Worm (Caenorhabditis elegans) whole organism, L4 larva: ENCODE results near the gene srh-184.

Experiments used
- D1046.2 ChIP-seq: fragments of 200-800 bp; sonication (Bioruptor generic); IDR thresholded peaks from 2 replicates; pipeline ENCODE4 v1.3.6; 2022; ENCODE audit warnings: missing genetic modification characterization, missing compliant biosample characterization
- F37D6.2 ChIP-seq: sonication (generic microtip); optimal IDR thresholded peaks from 2 replicates; lab custom pipeline; 2016; ENCODE audit warnings: mild to moderate bottlenecking, missing genetic modification characterization, missing compliant biosample characterization
- Y105C5A.15 ChIP-seq: fragments of 200-800 bp; sonication (Bioruptor generic); IDR thresholded peaks from 2 replicates; pipeline ENCODE4 v1.3.6; 2022; ENCODE audit warnings: missing genetic modification characterization, missing compliant biosample characterization
- Y48G9A.11 ChIP-seq: fragments of 200-800 bp; sonication (Bioruptor generic); IDR thresholded peaks from 2 replicates; pipeline ENCODE4 v1.3.6; 2022; ENCODE audit warnings: missing genetic modification reagents, missing genetic modification characterization, missing compliant biosample characterization
- Y75B8A.6 ChIP-seq: fragments of 200-800 bp; sonication (Bioruptor generic); IDR thresholded peaks from 2 replicates; pipeline ENCODE4 v1.3.6; 2022; ENCODE audit warnings: missing genetic modification reagents, missing genetic modification characterization, missing compliant biosample characterization
- ZK337.2 ChIP-seq: fragments of 200-800 bp; sonication (Bioruptor generic); IDR thresholded peaks from 2 replicates; pipeline ENCODE4 v1.3.6; 2022; ENCODE audit warnings: missing genetic modification reagents, missing genetic modification characterization, missing compliant biosample characterization
- ZK546.5 ChIP-seq, 2 experiments: sonication (generic microtip); optimal IDR thresholded peaks; 2 replicates each; lab custom pipeline; 2017; ENCODE audit warnings: missing biosample characterization in 2 of 2, missing genetic modification characterization in 2 of 2
- aly-2 ChIP-seq: sonication (generic microtip); optimal IDR thresholded peaks from 2 replicates; lab custom pipeline; 2018; ENCODE audit warnings: missing biosample characterization, missing genetic modification characterization
- ama-1 ChIP-seq: fragments of 150-350 bp; optimal IDR thresholded peaks from 2 replicates; lab custom pipeline; 2014; ENCODE audit warnings: inconsistent platforms, mixed read lengths
- arid-1 ChIP-seq: fragments of 200-800 bp; sonication (Bioruptor generic); conservative IDR thresholded peaks from 2 replicates; pipeline ENCODE4 v1.3.6; 2022; ENCODE audit warnings: missing genetic modification reagents, missing genetic modification characterization, missing compliant biosample characterization
- ceh-20 ChIP-seq: fragments of 200-800 bp; sonication (Bioruptor generic); IDR thresholded peaks from 2 replicates; pipeline ENCODE4 v1.3.6; 2022; ENCODE audit warnings: missing genetic modification reagents, missing genetic modification characterization, missing compliant biosample characterization
- ceh-28 ChIP-seq: fragments of 150-350 bp; optimal IDR thresholded peaks from 2 replicates; lab custom pipeline; 2014; ENCODE audit warnings: missing biosample characterization, missing genetic modification reagents, missing genetic modification characterization
- ceh-44 ChIP-seq: fragments of 200-800 bp; sonication (Bioruptor generic); IDR thresholded peaks from 2 replicates; pipeline ENCODE4 v1.3.6; 2022; ENCODE audit warnings: missing genetic modification reagents, missing genetic modification characterization, missing compliant biosample characterization
- ceh-62 ChIP-seq: sonication (generic microtip); optimal IDR thresholded peaks from 2 replicates; lab custom pipeline; 2017; ENCODE audit warnings: missing biosample characterization, missing genetic modification characterization
- ces-1 ChIP-seq: fragments of 150-350 bp; sonication (generic microtip); optimal IDR thresholded peaks from 4 replicates; lab custom pipeline; 2014; ENCODE audit warnings: missing biosample characterization, missing genetic modification reagents, missing genetic modification characterization
- cey-2 ChIP-seq: sonication (generic microtip); optimal IDR thresholded peaks from 3 replicates; lab custom pipeline; 2017; ENCODE audit warnings: missing genetic modification characterization, mild to moderate bottlenecking, missing compliant biosample characterization, antibody characterized with exemption, borderline replicate concordance; ENCODE audit not compliant: insufficient read depth
- ctbp-1 ChIP-seq: fragments of 200-800 bp; sonication (Bioruptor generic); IDR thresholded peaks from 2 replicates; pipeline ENCODE4 v1.3.6; 2022; ENCODE audit warnings: missing genetic modification reagents, missing genetic modification characterization, missing compliant biosample characterization
- daf-16 ChIP-seq, 3 experiments: sonication (generic microtip); optimal IDR thresholded peaks; 2 replicates each; lab custom pipeline; 2016 to 2017; ENCODE audit warnings: missing genetic modification characterization in 3 of 3, missing genetic modification reagents in 3 of 3, mild to moderate bottlenecking in 2 of 3, missing compliant biosample characterization in 2 of 3, missing biosample characterization in 1 of 3, moderate library complexity in 1 of 3
- daf-19 ChIP-seq: fragments of 200-800 bp; sonication (Bioruptor generic); conservative IDR thresholded peaks from 2 replicates; pipeline ENCODE4 v1.3.6; 2022; ENCODE audit warnings: missing genetic modification characterization, missing compliant biosample characterization
- daf-8 ChIP-seq: fragments of 200-800 bp; sonication (Bioruptor generic); IDR thresholded peaks from 2 replicates; pipeline ENCODE4 v1.3.6; 2022; ENCODE audit warnings: missing genetic modification characterization, missing compliant biosample characterization
- dmd-6 ChIP-seq: fragments of 200-800 bp; sonication (Bioruptor generic); IDR thresholded peaks from 2 replicates; pipeline ENCODE4 v1.3.6; 2022; ENCODE audit warnings: missing genetic modification reagents, missing genetic modification characterization, missing compliant biosample characterization
- dve-1 ChIP-seq: sonication (generic microtip); optimal IDR thresholded peaks from 2 replicates; lab custom pipeline; 2017; ENCODE audit warnings: antibody characterized with exemption, mild to moderate bottlenecking, missing genetic modification characterization, missing compliant biosample characterization; ENCODE audit not compliant: insufficient read depth
- egl-27 ChIP-seq: sonication (generic microtip); optimal IDR thresholded peaks from 3 replicates; lab custom pipeline; 2017; ENCODE audit warnings: missing biosample characterization, missing genetic modification reagents, missing genetic modification characterization
- egl-43 ChIP-seq: fragments of 200-800 bp; sonication (Bioruptor generic); IDR thresholded peaks from 2 replicates; pipeline ENCODE4 v1.3.6; 2022; ENCODE audit warnings: missing genetic modification reagents, missing genetic modification characterization, missing compliant biosample characterization
- fkh-10 ChIP-seq: fragments of 150-350 bp; optimal IDR thresholded peaks from 2 replicates; lab custom pipeline; 2014; ENCODE audit warnings: missing biosample characterization, missing genetic modification reagents, missing genetic modification characterization
- hif-1 ChIP-seq, 2 experiments: sonication (generic microtip); optimal IDR thresholded peaks; 2 replicates each; lab custom pipeline; 2016 to 2017; ENCODE audit warnings: missing compliant biosample characterization in 2 of 2, missing genetic modification characterization in 2 of 2, missing genetic modification reagents in 2 of 2, missing genotype in 2 of 2, mild to moderate bottlenecking in 1 of 2
- hlh-11 ChIP-seq: fragments of 200-800 bp; sonication (Bioruptor generic); optimal IDR thresholded peaks from 2 replicates; lab custom pipeline; 2018; ENCODE audit warnings: mild to moderate bottlenecking, missing genetic modification characterization, missing compliant biosample characterization
- hmg-1.1 ChIP-seq: fragments of 200-800 bp; sonication (Bioruptor generic); IDR thresholded peaks from 2 replicates; pipeline ENCODE4 v1.3.6; 2022; ENCODE audit warnings: missing genetic modification reagents, missing genetic modification characterization, missing compliant biosample characterization
- lim-7 ChIP-seq: fragments of 200-800 bp; sonication (Bioruptor generic); IDR thresholded peaks from 2 replicates; pipeline ENCODE4 v1.3.6; 2022; ENCODE audit warnings: missing genetic modification characterization, missing compliant biosample characterization
- lin-1 ChIP-seq: fragments of 200-800 bp; sonication (Bioruptor generic); IDR thresholded peaks from 2 replicates; pipeline ENCODE4 v1.3.6; 2022; ENCODE audit warnings: missing genetic modification reagents, missing genetic modification characterization, missing compliant biosample characterization
- lin-29 ChIP-seq: fragments of 200-800 bp; sonication (Bioruptor generic); IDR thresholded peaks from 2 replicates; pipeline ENCODE4 v1.3.6; 2022; ENCODE audit warnings: missing genetic modification reagents, missing genetic modification characterization, missing compliant biosample characterization
- lin-38 ChIP-seq: fragments of 200-800 bp; sonication (Bioruptor generic); IDR thresholded peaks from 2 replicates; pipeline ENCODE4 v1.3.6; 2022; ENCODE audit warnings: missing genetic modification reagents, missing genetic modification characterization, missing compliant biosample characterization
- lin-39 ChIP-seq: fragments of 150-350 bp; optimal IDR thresholded peaks from 2 replicates; lab custom pipeline; 2014; ENCODE audit warnings: missing biosample characterization, missing genetic modification reagents, missing genetic modification characterization
- lir-3 ChIP-seq: sonication (generic microtip); optimal IDR thresholded peaks from 2 replicates; lab custom pipeline; 2016; ENCODE audit warnings: mild to moderate bottlenecking, missing genetic modification characterization, missing compliant biosample characterization
- madf-5 ChIP-seq, 2 experiments: fragments of 200-800 bp; sonication (Bioruptor generic); IDR thresholded peaks; 2 replicates each; pipeline ENCODE4 v1.3.6; 2022; ENCODE audit warnings: missing compliant biosample characterization in 2 of 2, missing genetic modification characterization in 2 of 2
- mdl-1 ChIP-seq, 2 experiments: fragments of 150-350 bp in 1 of 2; sonication (generic microtip) in 1 of 2; optimal IDR thresholded peaks; 2 replicates each; lab custom pipeline; 2014 to 2017; ENCODE audit warnings: missing biosample characterization in 2 of 2, missing genetic modification characterization in 2 of 2
- mdt-29 ChIP-seq: fragments of 200-800 bp; sonication (Bioruptor generic); IDR thresholded peaks from 2 replicates; pipeline ENCODE4 v1.3.6; 2022; ENCODE audit warnings: missing genetic modification reagents, missing genetic modification characterization, missing compliant biosample characterization
- nhr-10 ChIP-seq: fragments of 150-350 bp; optimal IDR thresholded peaks from 2 replicates; lab custom pipeline; 2014; ENCODE audit warnings: missing biosample characterization, missing genetic modification characterization
- nhr-237 ChIP-seq: sonication (generic microtip); optimal IDR thresholded peaks from 2 replicates; lab custom pipeline; 2017; ENCODE audit warnings: missing biosample characterization, missing genetic modification characterization
- nhr-25 ChIP-seq: sonication (generic microtip); optimal IDR thresholded peaks from 2 replicates; lab custom pipeline; 2017; ENCODE audit warnings: missing genetic modification characterization, mild to moderate bottlenecking, missing compliant biosample characterization, antibody characterized with exemption, moderate library complexity, borderline replicate concordance; ENCODE audit not compliant: insufficient read depth
- nhr-76 ChIP-seq: fragments of 150-350 bp; optimal IDR thresholded peaks from 2 replicates; lab custom pipeline; 2014; ENCODE audit warnings: missing biosample characterization, missing genetic modification characterization
- php-3 ChIP-seq: fragments of 200-800 bp; sonication (Bioruptor generic); IDR thresholded peaks from 2 replicates; pipeline ENCODE4 v1.3.6; 2022; ENCODE audit warnings: missing genetic modification reagents, missing genetic modification characterization, missing compliant biosample characterization
- sdz-12 ChIP-seq: fragments of 200-800 bp; sonication (Bioruptor generic); optimal IDR thresholded peaks from 2 replicates; lab custom pipeline; 2018; ENCODE audit warnings: mild to moderate bottlenecking, missing genetic modification characterization, missing compliant biosample characterization
- skn-1 ChIP-seq: fragments of 150-350 bp; optimal IDR thresholded peaks from 2 replicates; lab custom pipeline; 2014; ENCODE audit warnings: missing biosample characterization, missing genetic modification characterization
- spr-3 ChIP-seq: fragments of 200-800 bp; sonication (Bioruptor generic); optimal IDR thresholded peaks from 2 replicates; lab custom pipeline; 2018; ENCODE audit warnings: mild to moderate bottlenecking, missing genetic modification characterization, missing compliant biosample characterization
- tag-97 ChIP-seq: fragments of 200-800 bp; sonication (Bioruptor generic); IDR thresholded peaks from 2 replicates; pipeline ENCODE4 v1.3.6; 2022; ENCODE audit warnings: missing genetic modification characterization, missing compliant biosample characterization
- tra-1 ChIP-seq: fragments of 200-800 bp; sonication (Bioruptor generic); IDR thresholded peaks from 2 replicates; pipeline ENCODE4 v1.3.6; 2022; ENCODE audit warnings: missing genetic modification reagents, missing genetic modification characterization, missing compliant biosample characterization
- zfp-2 ChIP-seq: sonication (generic microtip); optimal IDR thresholded peaks from 2 replicates; lab custom pipeline; 2016; ENCODE audit warnings: mild to moderate bottlenecking, missing genetic modification characterization, missing compliant biosample characterization
- zfp-3 ChIP-seq: fragments of 200-800 bp; sonication (Bioruptor generic); conservative IDR thresholded peaks from 2 replicates; pipeline ENCODE4 v1.3.6; 2022; ENCODE audit warnings: missing genetic modification reagents, missing genetic modification characterization, missing compliant biosample characterization
- zip-2 ChIP-seq: fragments of 150-350 bp; optimal IDR thresholded peaks from 2 replicates; lab custom pipeline; 2014; ENCODE audit warnings: missing biosample characterization, missing genetic modification characterization
- ztf-11 ChIP-seq: fragments of 150-350 bp; optimal IDR thresholded peaks from 2 replicates; lab custom pipeline; 2014; ENCODE audit warnings: missing biosample characterization, missing genetic modification characterization

srh-184 gene

DNA sequence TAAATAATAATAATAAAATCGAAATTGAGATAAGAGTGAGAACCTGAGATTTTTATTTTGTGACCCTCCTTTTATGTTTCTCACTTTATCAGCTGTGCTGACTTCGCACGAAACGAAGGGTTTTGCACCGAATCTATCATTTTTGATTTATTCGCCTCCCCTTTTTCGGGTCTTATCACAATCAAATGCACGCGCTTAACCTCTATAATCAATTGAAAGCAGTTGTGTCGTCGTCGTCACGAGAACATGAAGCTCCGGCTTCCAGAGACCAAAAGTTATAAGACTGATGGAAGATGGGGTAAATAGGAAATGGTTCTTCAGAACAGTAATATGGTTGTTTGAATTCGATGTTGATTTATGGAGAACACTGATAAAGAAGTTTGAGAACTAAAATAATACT is 3.2 kb upstream of the srh-184 start, which contains the start of gene D1054.18 (continued):
- TF ChIP-seq daf-16 (GFP tag; optimal IDR thresholded peaks at IDR 0.05; lab: Kevin White, UChicago) (no peak), daf-16 (tag; optimal IDR thresholded peaks at IDR 0.05; lab: Kevin White, UChicago) (peak; percentile 89), lin-39 (tag; lab: Kevin White, UChicago) (no peak), mdt-29 (GFP tag; lab: Robert Waterston, UW) (no peak), cey-2 (no peak), Y48G9A.11 (no peak), ceh-28 (no peak), lin-29 (GFP tag; lab: Robert Waterston, UW) (no peak), ZK546.5 (tag; optimal IDR thresholded peaks at IDR 0.05; lab: Kevin White, UChicago) (no peak), Y105C5A.15 (no peak), Y75B8A.6 (no peak), lir-3 (no peak), hif-1 (tag; optimal IDR thresholded peaks at IDR 0.05; lab: Kevin White, UChicago) (no peak), ztf-11 (tag; lab: Kevin White, UChicago) (no peak), mdl-1 (tag; optimal IDR thresholded peaks at IDR 0.05; lab: Kevin White, UChicago) (peak in 1 of 2 experiments; percentile 39), hlh-11 (tag; lab: Kevin White, UChicago) (peak; percentile 91), lin-1 (GFP tag; lab: Robert Waterston, UW) (peak; percentile 66; the same call in 1 of the 2 replicates), php-3 (peak; percentile 97), zip-2 (tag; lab: Kevin White, UChicago) (no peak), nhr-76 (tag; lab: Kevin White, UChicago) (no peak), egl-43 (GFP tag; lab: Robert Waterston, UW) (no peak), ceh-44 (no peak), daf-8 (GFP tag; lab: Robert Waterston, UW) (no peak), zfp-3 (GFP tag; lab: Robert Waterston, UW) (no peak), madf-5 (GFP tag; IDR thresholded peaks at IDR 0.05; lab: Robert Waterston, UW) (no peak), lin-38 (GFP tag; lab: Robert Waterston, UW) (no peak), ZK337.2 (GFP tag; lab: Robert Waterston, UW) (no peak), nhr-25 (tag; lab: Kevin White, UChicago) (no peak), tag-97 (GFP tag; lab: Robert Waterston, UW) (no peak), spr-3 (GFP tag; lab: Kevin White, UChicago) (no peak), sdz-12 (GFP tag; lab: Kevin White, UChicago) (no peak), ces-1 (GFP tag; lab: Kevin White, UChicago) (no peak), D1046.2 (GFP tag; lab: Robert Waterston, UW) (no peak), arid-1 (no peak), ama-1 (lab: Kevin White, UChicago) (no peak), skn-1 (tag; lab: Kevin White, UChicago) (no peak), F37D6.2 (tag; lab: Kevin White, UChicago) (no peak), dmd-6 (GFP tag; lab: Robert Waterston, UW) (peak; percentile 95), ctbp-1 (GFP tag; lab: Robert Waterston, UW) (no peak), daf-19 (GFP tag; lab: Robert Waterston, UW) (no peak), dve-1 (peak; percentile 67), ceh-20 (GFP tag; lab: Robert Waterston, UW) (peak; percentile 63; the same call in 1 of the 2 replicates), aly-2 (tag; lab: Kevin White, UChicago) (no peak), zfp-2 (tag; lab: Kevin White, UChicago) (no peak), lim-7 (GFP tag; lab: Robert Waterston, UW) (no peak), hmg-1.1 (GFP tag; lab: Robert Waterston, UW) (no peak), tra-1 (peak; percentile 66; the same call in 1 of the 2 replicates), egl-27 (no peak), ceh-62 (tag; lab: Kevin White, UChicago) (no peak), nhr-237 (tag; lab: Kevin White, UChicago) (no peak), nhr-10 (tag; lab: Kevin White, UChicago) (no peak), fkh-10 (GFP tag; lab: Kevin White, UChicago) (no peak)
